Worm (Caenorhabditis elegans): ENCODE results near the gene ZK185.5.

- TF ChIP-seq W03F9.2 (tag; optimal IDR thresholded peaks at IDR 0.05) = no peak
- no peak for TF ChIP-seq dao-5 (tag; optimal IDR thresholded peaks at IDR 0.05)
- TF ChIP-seq him-1 (tag; optimal IDR thresholded peaks at IDR 0.05) = no peak
These were observed 39.1 kb downstream of the ZK185.5 start, which contains the start of gene gbb-2 for ce11 chrIV:4506637-4507036.
